Worm (Caenorhabditis elegans) whole organism, L4 larva: ENCODE measurements around the gene F57H12.5.

Source experiments
- F37D6.2 ChIP-seq: sonication (generic microtip); optimal IDR thresholded peaks from 2 replicates; lab custom pipeline; 2016; ENCODE audit warnings: mild to moderate bottlenecking, missing genetic modification characterization, missing compliant biosample characterization
- R02D3.7 ChIP-seq: fragments of 150-350 bp; sonication (generic microtip); optimal IDR thresholded peaks from 3 replicates; lab custom pipeline; 2014; ENCODE audit warnings: missing biosample characterization, missing genetic modification characterization
- Y75B8A.6 ChIP-seq: fragments of 200-800 bp; sonication (Bioruptor generic); IDR thresholded peaks from 2 replicates; pipeline ENCODE4 v1.3.6; 2022; ENCODE audit warnings: missing genetic modification reagents, missing genetic modification characterization, missing compliant biosample characterization
- ZK337.2 ChIP-seq: fragments of 200-800 bp; sonication (Bioruptor generic); IDR thresholded peaks from 2 replicates; pipeline ENCODE4 v1.3.6; 2022; ENCODE audit warnings: missing genetic modification reagents, missing genetic modification characterization, missing compliant biosample characterization
- arid-1 ChIP-seq: fragments of 200-800 bp; sonication (Bioruptor generic); conservative IDR thresholded peaks from 2 replicates; pipeline ENCODE4 v1.3.6; 2022; ENCODE audit warnings: missing genetic modification reagents, missing genetic modification characterization, missing compliant biosample characterization
- ceh-44 ChIP-seq: fragments of 200-800 bp; sonication (Bioruptor generic); IDR thresholded peaks from 2 replicates; pipeline ENCODE4 v1.3.6; 2022; ENCODE audit warnings: missing genetic modification reagents, missing genetic modification characterization, missing compliant biosample characterization
- ctbp-1 ChIP-seq: fragments of 200-800 bp; sonication (Bioruptor generic); IDR thresholded peaks from 2 replicates; pipeline ENCODE4 v1.3.6; 2022; ENCODE audit warnings: missing genetic modification reagents, missing genetic modification characterization, missing compliant biosample characterization
- dmd-6 ChIP-seq: fragments of 200-800 bp; sonication (Bioruptor generic); IDR thresholded peaks from 2 replicates; pipeline ENCODE4 v1.3.6; 2022; ENCODE audit warnings: missing genetic modification reagents, missing genetic modification characterization, missing compliant biosample characterization
- dve-1 ChIP-seq: sonication (generic microtip); optimal IDR thresholded peaks from 2 replicates; lab custom pipeline; 2017; ENCODE audit warnings: antibody characterized with exemption, mild to moderate bottlenecking, missing genetic modification characterization, missing compliant biosample characterization; ENCODE audit not compliant: insufficient read depth
- hif-1 ChIP-seq, 2 experiments: sonication (generic microtip); optimal IDR thresholded peaks; 2 replicates each; lab custom pipeline; 2016 to 2017; ENCODE audit warnings: missing compliant biosample characterization in 2 of 2, missing genetic modification characterization in 2 of 2, missing genetic modification reagents in 2 of 2, missing genotype in 2 of 2, mild to moderate bottlenecking in 1 of 2
- hlh-11 ChIP-seq: fragments of 200-800 bp; sonication (Bioruptor generic); optimal IDR thresholded peaks from 2 replicates; lab custom pipeline; 2018; ENCODE audit warnings: mild to moderate bottlenecking, missing genetic modification characterization, missing compliant biosample characterization
- hlh-30 ChIP-seq: sonication (generic microtip); optimal IDR thresholded peaks from 2 replicates; lab custom pipeline; 2017; ENCODE audit warnings: antibody characterized with exemption, mild to moderate bottlenecking, missing genetic modification characterization, missing compliant biosample characterization; ENCODE audit not compliant: insufficient read depth
- hmg-1.1 ChIP-seq: fragments of 200-800 bp; sonication (Bioruptor generic); IDR thresholded peaks from 2 replicates; pipeline ENCODE4 v1.3.6; 2022; ENCODE audit warnings: missing genetic modification reagents, missing genetic modification characterization, missing compliant biosample characterization
- lin-38 ChIP-seq: fragments of 200-800 bp; sonication (Bioruptor generic); IDR thresholded peaks from 2 replicates; pipeline ENCODE4 v1.3.6; 2022; ENCODE audit warnings: missing genetic modification reagents, missing genetic modification characterization, missing compliant biosample characterization
- mdl-1 ChIP-seq, 2 experiments: fragments of 150-350 bp in 1 of 2; sonication (generic microtip) in 1 of 2; optimal IDR thresholded peaks; 2 replicates each; lab custom pipeline; 2014 to 2017; ENCODE audit warnings: missing biosample characterization in 2 of 2, missing genetic modification characterization in 2 of 2
- mxl-3 ChIP-seq: fragments of 200-800 bp; sonication (Bioruptor generic); optimal IDR thresholded peaks from 2 replicates; lab custom pipeline; 2018; ENCODE audit warnings: mild to moderate bottlenecking, missing genetic modification characterization, missing compliant biosample characterization
- nhr-11 ChIP-seq: fragments of 150-350 bp; optimal IDR thresholded peaks from 2 replicates; lab custom pipeline; 2014; ENCODE audit warnings: missing biosample characterization, missing genetic modification characterization
- nhr-111 ChIP-seq: fragments of 200-800 bp; sonication (Bioruptor generic); optimal IDR thresholded peaks from 2 replicates; lab custom pipeline; 2018; ENCODE audit warnings: mild to moderate bottlenecking, missing genetic modification characterization, missing compliant biosample characterization
- nhr-6 ChIP-seq: fragments of 150-350 bp; optimal IDR thresholded peaks from 2 replicates; lab custom pipeline; 2014; ENCODE audit warnings: missing biosample characterization, missing genetic modification characterization
- rbr-2 ChIP-seq: sonication (generic microtip); optimal IDR thresholded peaks from 2 replicates; lab custom pipeline; 2016; ENCODE audit warnings: missing genotype, missing genetic modification characterization, missing compliant biosample characterization
- sdz-12 ChIP-seq: fragments of 200-800 bp; sonication (Bioruptor generic); optimal IDR thresholded peaks from 2 replicates; lab custom pipeline; 2018; ENCODE audit warnings: mild to moderate bottlenecking, missing genetic modification characterization, missing compliant biosample characterization
- snpc-4 ChIP-seq: fragments of 150-350 bp; optimal IDR thresholded peaks from 2 replicates; lab custom pipeline; 2014; ENCODE audit warnings: missing biosample characterization, missing genetic modification characterization
- unc-130 ChIP-seq: sonication (generic microtip); optimal IDR thresholded peaks from 2 replicates; lab custom pipeline; 2016; ENCODE audit warnings: missing genetic modification reagents, missing genetic modification characterization, missing compliant biosample characterization

Gene F57H12.5

DNA sequence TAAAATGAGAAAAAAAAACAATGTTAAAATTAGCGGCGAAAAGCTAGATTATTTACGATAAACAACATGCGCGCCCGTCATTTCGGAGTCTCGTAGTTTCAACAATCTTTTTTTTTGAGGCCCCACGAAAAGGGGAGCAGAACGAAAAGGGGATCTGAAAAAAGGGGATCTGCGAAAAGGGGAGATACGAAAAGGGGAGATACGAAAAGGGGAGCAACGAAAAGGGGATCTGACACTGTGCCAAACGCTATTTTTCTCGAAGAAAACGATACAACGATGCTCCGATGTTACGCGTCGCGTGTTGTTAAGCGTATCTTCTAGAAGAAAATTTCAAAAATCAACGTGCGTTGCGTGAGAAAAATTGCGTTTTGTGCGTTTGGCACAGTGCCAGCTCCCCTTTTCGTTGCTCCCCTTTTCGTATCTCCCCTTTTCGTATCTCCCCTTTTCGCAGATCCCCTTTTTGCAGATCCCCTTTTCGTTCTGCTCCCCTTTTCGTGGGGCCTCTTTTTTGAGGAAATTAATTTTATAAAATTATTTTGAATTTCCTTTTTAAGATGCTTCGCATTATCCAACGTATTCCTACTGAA is 48.7 kb downstream of the F57H12.5 start, which contains the start of gene C26B2.7 (continued):
- TF ChIP-seq F37D6.2 (tag; lab: Kevin White, UChicago) (peak; percentile 16), lin-38 (GFP tag; lab: Robert Waterston, UW) (peak; percentile 80), sdz-12 (peak; percentile 11), rbr-2 (tag; lab: Kevin White, UChicago) (peak; percentile 67), dmd-6 (peak; percentile 71), mxl-3 (GFP tag; lab: Kevin White, UChicago) (peak; percentile 59), dve-1 (tag; lab: Kevin White, UChicago) (peak; percentile 30), hlh-30 (tag; lab: Kevin White, UChicago) (peak; percentile 34), ZK337.2 (GFP tag; lab: Robert Waterston, UW) (peak; percentile 88), nhr-11 (tag; lab: Kevin White, UChicago) (peak; percentile 41), unc-130 (peak; percentile 82), hlh-11 (tag; lab: Kevin White, UChicago) (peak; percentile 29), hif-1 (tag; optimal IDR thresholded peaks at IDR 0.05; lab: Kevin White, UChicago) (peak in 1 of 2 experiments; percentile 73), ceh-44 (GFP tag; lab: Robert Waterston, UW) (peak; percentile 96), nhr-6 (tag; lab: Kevin White, UChicago) (peak; percentile 34), ctbp-1 (peak; percentile 61), hmg-1.1 (GFP tag; lab: Robert Waterston, UW) (peak; percentile 60), R02D3.7 (tag; lab: Kevin White, UChicago) (peak; percentile 49)

DNA sequence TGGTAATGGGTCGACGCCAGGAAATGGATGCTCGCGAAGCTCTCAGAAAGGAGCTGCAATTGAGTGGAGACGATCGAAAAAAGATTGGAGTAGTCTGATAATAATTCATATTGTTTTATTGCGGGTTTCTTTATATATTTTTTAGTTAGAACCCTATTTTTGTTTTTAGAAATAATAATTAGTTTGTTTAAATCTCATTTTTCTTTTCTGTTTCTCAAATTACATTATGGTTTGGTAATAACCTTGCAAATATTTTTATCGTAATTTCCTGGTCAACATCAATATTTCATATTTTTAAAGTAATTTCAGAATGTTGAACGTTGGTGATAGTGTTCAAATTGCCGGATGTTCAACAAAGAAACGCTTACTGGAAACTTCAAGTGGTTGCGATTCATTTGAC is 49.6 kb downstream of the F57H12.5 start, which contains the start of gene elpc-4:
Gene elpc-4 (plus strand): TSS at position 301 of the 400 bp plus-strand sequence.
- no peak for TF ChIP-seq sdz-12
- TF ChIP-seq arid-1 (GFP tag; lab: Robert Waterston, UW): no peak
- no peak for TF ChIP-seq Y75B8A.6 (GFP tag; lab: Robert Waterston, UW)
- TF ChIP-seq snpc-4 (tag; lab: Kevin White, UChicago): no peak
- TF ChIP-seq nhr-111 (GFP tag; lab: Kevin White, UChicago): no peak
- no peak for TF ChIP-seq mdl-1 (tag; optimal IDR thresholded peaks at IDR 0.05; lab: Kevin White, UChicago)
- TF ChIP-seq, all 104 proteins: peak for 0
